Fruit fly (Drosophila melanogaster): ENCODE data around the gene Reph.

The Reph gene

DNA sequence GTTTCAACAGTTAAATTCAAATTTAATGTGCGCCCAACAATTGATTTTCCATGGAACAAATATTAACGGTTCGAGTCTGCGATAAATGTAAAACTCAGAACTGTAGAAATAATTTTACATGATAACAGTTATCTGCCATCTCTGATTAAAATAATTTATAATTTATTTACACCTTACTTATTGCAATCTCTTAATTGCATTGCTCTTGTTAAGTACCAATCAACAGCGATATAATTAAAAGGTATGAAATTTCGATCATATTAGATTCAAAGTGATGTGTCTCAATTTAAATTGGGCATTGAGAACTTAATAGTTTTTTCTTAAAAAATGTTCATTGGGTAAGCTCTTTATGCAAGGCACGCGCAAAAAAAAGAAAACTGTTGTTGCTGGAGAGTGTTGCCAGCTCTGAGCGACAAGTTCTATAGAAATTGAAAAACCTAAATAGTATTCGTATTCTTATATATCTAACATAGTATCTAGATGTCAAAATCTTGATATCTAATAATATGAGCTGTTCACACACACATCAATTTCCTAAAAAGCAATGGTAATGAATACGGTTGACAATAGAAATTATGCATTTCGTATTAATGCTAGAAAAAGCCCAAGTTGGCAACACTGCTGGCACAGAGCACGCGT is 408 bp upstream of the Reph start (continued):
- TF ChIP-seq Scr (GFP tag; IDR thresholded peaks at IDR 0.05; ENCODE audit: partially characterized antibody): 0 out of 2 replicates have a peak, but pooled peaks have one; percentile 10
- TF ChIP-seq CG6175 (GFP tag; IDR thresholded peaks at IDR 0.05): peak; percentile 69; the same call in 1 of the 3 replicates
- TF ChIP-seq CG9817 (tag; optimal IDR thresholded peaks at IDR 0.05): peak; percentile 83
- peak; percentile 25 for TF ChIP-seq CG3281 (GFP tag; optimal IDR thresholded peaks at IDR 0.05)
- no peak for TF ChIP-seq Tbp (GFP tag; optimal IDR thresholded peaks at IDR 0.05)
- TF ChIP-seq CG34224 (GFP tag; IDR thresholded peaks at IDR 0.05; ENCODE audit: partially characterized antibody): no peak
- TF ChIP-seq CG2120 (GFP tag; optimal IDR thresholded peaks at IDR 0.05): peak; percentile 89
- TF ChIP-seq Ptx1 (GFP tag; IDR thresholded peaks at IDR 0.05): peak; percentile 76
- TF ChIP-seq CG8478 (optimal IDR thresholded peaks at IDR 0.05): no peak
- no peak for TF ChIP-seq CG1647 (GFP tag; optimal IDR thresholded peaks at IDR 0.05)
- TF ChIP-seq D19B (GFP tag; optimal IDR thresholded peaks at IDR 0.05): peak; percentile 70
- no peak for TF ChIP-seq Opbp (GFP tag; IDR thresholded peaks at IDR 0.05; ENCODE audit: partially characterized antibody)
- TF ChIP-seq CG43689 (GFP tag; IDR thresholded peaks at IDR 0.05): peak; percentile 42; the same call in 1 of the 2 replicates
- TF ChIP-seq pan (optimal IDR thresholded peaks at IDR 0.05): no peak
- TF ChIP-seq pan (GFP tag; optimal IDR thresholded peaks at IDR 0.05 in 1 of 2, IDR thresholded peaks at IDR 0.05 in 1 of 2): peak in 1 of 2 experiments; percentile 71
- TF ChIP-seq Atf6 (GFP tag; IDR thresholded peaks at IDR 0.05): peak; percentile 75
- TF ChIP-seq CG7786 (GFP tag; optimal IDR thresholded peaks at IDR 0.05): peak; percentile 53
- TF ChIP-seq HmgD (GFP tag; optimal IDR thresholded peaks at IDR 0.05): no peak
- no peak for TF ChIP-seq Hr78 (GFP tag; optimal IDR thresholded peaks at IDR 0.05)
- no peak for TF ChIP-seq cad (GFP tag; optimal IDR thresholded peaks at IDR 0.05)
- TF ChIP-seq sens-2 (GFP tag; IDR thresholded peaks at IDR 0.05): peak; percentile 78
- TF ChIP-seq ERR (GFP tag; optimal IDR thresholded peaks at IDR 0.05): no peak
- no peak for TF ChIP-seq Hr39 (optimal IDR thresholded peaks at IDR 0.05)
- peak; percentile 61 to 72 for TF ChIP-seq bsh (GFP tag; optimal IDR thresholded peaks at IDR 0.05)
- TF ChIP-seq H2.0 (GFP tag; IDR thresholded peaks at IDR 0.05): peak; percentile 54; the same call in 1 of the 2 replicates
- TF ChIP-seq Fer1 (GFP tag; optimal IDR thresholded peaks at IDR 0.05): no peak
- TF ChIP-seq GATAe (GFP tag; conservative IDR thresholded peaks at IDR 0.05): peak; percentile 69
- TF ChIP-seq Dll (GFP tag; IDR thresholded peaks at IDR 0.05; ENCODE audit: partially characterized antibody): 0 out of 4 replicates have a peak, but pooled peaks have one; percentile 36
- TF ChIP-seq sd (tag; optimal IDR thresholded peaks at IDR 0.05): no peak
- TF ChIP-seq phol (tag; optimal IDR thresholded peaks at IDR 0.05): peak; percentile 58
- no peak for TF ChIP-seq zen2 (GFP tag; IDR thresholded peaks at IDR 0.05; ENCODE audit: partially characterized antibody)
- peak; percentile 72 for TF ChIP-seq lmd (GFP tag; IDR thresholded peaks at IDR 0.05)
- peak; percentile 81 for TF ChIP-seq HmgZ (tag; optimal IDR thresholded peaks at IDR 0.05)
- TF ChIP-seq peb (GFP tag; IDR thresholded peaks at IDR 0.05): no peak
- TF ChIP-seq CG31441 (GFP tag; IDR thresholded peaks at IDR 0.05): 0 out of 2 replicates have a peak, but pooled peaks have one; percentile 30
- no peak for TF ChIP-seq da (GFP tag; optimal IDR thresholded peaks at IDR 0.05)
- peak; percentile 64 for TF ChIP-seq D19A (tag; optimal IDR thresholded peaks at IDR 0.05)
- peak; percentile 20 for TF ChIP-seq CG31388 (GFP tag; optimal IDR thresholded peaks at IDR 0.05)
- peak; percentile 11 for TF ChIP-seq her (GFP tag; optimal IDR thresholded peaks at IDR 0.05)
- peak; percentile 73 for TF ChIP-seq CG17829 (tag; optimal IDR thresholded peaks at IDR 0.05)
- TF ChIP-seq B-H2 (GFP tag; optimal IDR thresholded peaks at IDR 0.05): peak; percentile 82
- no peak for TF ChIP-seq CG12769 (tag; optimal IDR thresholded peaks at IDR 0.05)
- peak; percentile 11 for TF ChIP-seq Sry-δ (GFP tag; optimal IDR thresholded peaks at IDR 0.05)
- TF ChIP-seq Mes4 (GFP tag; optimal IDR thresholded peaks at IDR 0.05): peak; percentile 22
- no peak for TF ChIP-seq CG12071 (GFP tag; optimal IDR thresholded peaks at IDR 0.05)
- peak; percentile 40 for TF ChIP-seq CG12155 (GFP tag; optimal IDR thresholded peaks at IDR 0.05)
- TF ChIP-seq CG4707 (GFP tag; optimal IDR thresholded peaks at IDR 0.05): peak; percentile 63
- peak; percentile 66 for TF ChIP-seq CG6689 (GFP tag; IDR thresholded peaks at IDR 0.05)
- TF ChIP-seq fru (optimal IDR thresholded peaks at IDR 0.05): no peak
- TF ChIP-seq CG18619 (GFP tag; optimal IDR thresholded peaks at IDR 0.05): peak; percentile 54
- TF ChIP-seq lilli (GFP tag; optimal IDR thresholded peaks at IDR 0.05): peak; percentile 79
- peak; percentile 69 for TF ChIP-seq CTCF (GFP tag; optimal IDR thresholded peaks at IDR 0.05)
